Fruit fly (Drosophila melanogaster): ENCODE data around the gene CG31870.

DNA sequence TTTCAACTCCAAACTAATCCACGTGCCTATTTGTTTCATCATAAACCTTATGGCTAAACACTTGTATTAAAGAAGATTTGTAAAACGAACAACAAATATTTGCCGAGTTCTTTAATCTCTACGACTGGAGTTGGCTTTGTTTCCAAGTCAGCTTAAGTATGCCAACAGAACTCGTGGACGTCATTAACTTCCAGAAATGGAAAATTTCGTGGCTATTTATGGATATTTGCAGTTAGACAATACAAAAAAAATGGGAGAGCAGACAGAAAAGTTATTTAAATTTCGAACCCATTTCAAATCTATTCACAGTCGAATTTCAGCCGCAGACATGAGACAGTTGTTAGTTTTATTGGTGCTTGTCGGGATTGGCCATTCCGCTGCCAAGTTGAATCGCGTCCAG lies 30.4 kb downstream of the CG31870 start, which contains the start of gene CG17134:
- TF ChIP-seq CG14711 (tag; optimal IDR thresholded peaks at IDR 0.05) (no peak), tj (GFP tag; optimal IDR thresholded peaks at IDR 0.05) (no peak), Hr96 (GFP tag; optimal IDR thresholded peaks at IDR 0.05) (no peak), toe (GFP tag; optimal IDR thresholded peaks at IDR 0.05) (no peak), cnc (optimal IDR thresholded peaks at IDR 0.05) (no peak), ovo (GFP tag; optimal IDR thresholded peaks at IDR 0.05) (no peak), bab1 (GFP tag; optimal IDR thresholded peaks at IDR 0.05) (no peak)

All from whole organism, adult.